Fruit fly (Drosophila melanogaster) whole organism, embryonic: ENCODE data around the gene Ddc.

Source experiments
- Aef1 ChIP-seq: fragments of 200-800 bp; sonication (Bioruptor generic); IDR thresholded peaks from 3 replicates; pipeline ENCODE4 v1.3.6; 2022; ENCODE audit warnings: missing biosample characterization, missing genetic modification characterization
- BtbVII ChIP-seq: fragments of 200-800 bp; sonication (Bioruptor generic); optimal IDR thresholded peaks from 3 replicates; lab custom pipeline; 2017; ENCODE audit warnings: missing biosample characterization, mild to moderate bottlenecking, missing genetic modification characterization
- CG16779 ChIP-seq: fragments of 200-800 bp; sonication (Bioruptor generic); IDR thresholded peaks from 2 replicates; pipeline ENCODE4 v1.3.6; 2022; ENCODE audit warnings: missing biosample characterization, missing genetic modification characterization
- Hr78 ChIP-seq, 2 experiments: fragments of 200-800 bp in 1 of 2; fragments of >200 bp in 1 of 2; sonication (Bioruptor generic) in 1 of 2; optimal IDR thresholded peaks; 2 replicates each; lab custom pipeline; 2017 to 2019; ENCODE audit warnings: missing biosample characterization in 2 of 2, missing genetic modification characterization in 2 of 2, mild to moderate bottlenecking in 1 of 2, moderate library complexity in 1 of 2
- Jarid2 ChIP-seq: fragments of 200-800 bp; sonication (Bioruptor generic); optimal IDR thresholded peaks from 3 replicates; lab custom pipeline; 2017; ENCODE audit warnings: mild to moderate bottlenecking, missing biosample characterization, missing genetic modification reagents, missing genetic modification characterization
- Mes4 ChIP-seq: fragments of 200-800 bp; sonication (Bioruptor generic); optimal IDR thresholded peaks from 2 replicates; lab custom pipeline; 2016; ENCODE audit warnings: missing biosample characterization, missing genetic modification characterization
- Trl ChIP-seq, 3 experiments: fragments of >200 bp in 2 of 3; fragments of 200-800 bp in 1 of 3; sonication (Bioruptor generic) in 1 of 3; optimal IDR thresholded peaks; 2 replicates in 1 of 3; 3 replicates in 2 of 3; lab custom pipeline; 2016 to 2017; ENCODE audit warnings: missing biosample characterization in 1 of 3, missing genetic modification characterization in 1 of 3
- mld ChIP-seq: fragments of 200-800 bp; sonication (Bioruptor generic); IDR thresholded peaks from 3 replicates; pipeline ENCODE4 v1.3.6; 2022; ENCODE audit warnings: missing biosample characterization, missing genetic modification characterization; ENCODE audit not compliant: partially characterized antibody
- peb ChIP-seq: fragments of 200-800 bp; sonication (Bioruptor generic); IDR thresholded peaks from 2 replicates; pipeline ENCODE4 v1.3.6; 2022; ENCODE audit warnings: missing biosample characterization, missing genetic modification characterization
- ro ChIP-seq: fragments of 200-800 bp; sonication (Bioruptor generic); IDR thresholded peaks from 2 replicates; pipeline ENCODE4 v1.3.6; 2022; ENCODE audit warnings: missing biosample characterization, missing genetic modification characterization

dm6 chr2L:19136735-19137134 is 16.6 kb upstream of the Ddc start:
- no peak for TF ChIP-seq Hr78 (GFP tag; optimal IDR thresholded peaks at IDR 0.05; lab: Kevin White, UChicago)
- no peak for TF ChIP-seq mld (GFP tag; lab: Robert Waterston, UW)
- no peak for TF ChIP-seq ro (GFP tag; lab: Robert Waterston, UW)
- no peak for TF ChIP-seq Trl (optimal IDR thresholded peaks at IDR 0.05; lab: Kevin White, UChicago)
- no peak for TF ChIP-seq Trl (GFP tag; optimal IDR thresholded peaks at IDR 0.05; lab: Kevin White, UChicago)
- TF ChIP-seq Mes4, result peak; percentile 20
- TF ChIP-seq peb (GFP tag; lab: Robert Waterston, UW), result no peak
- no peak for TF ChIP-seq CG16779 (GFP tag; lab: Robert Waterston, UW)
- TF ChIP-seq BtbVII, result no peak
- TF ChIP-seq Aef1 (GFP tag; lab: Robert Waterston, UW), result no peak
- TF ChIP-seq Jarid2 (GFP tag; lab: Kevin White, UChicago), result no peak
